Fruit fly (Drosophila melanogaster) whole organism, embryonic: ENCODE results near the gene CG13024.

ENCODE experiments used
- Antp ChIP-seq: fragments of 200-800 bp; sonication (Bioruptor generic); optimal IDR thresholded peaks from 3 replicates; lab custom pipeline; 2016; ENCODE audit warnings: missing biosample characterization, missing genetic modification characterization
- CG11247 ChIP-seq: fragments of 200-800 bp; sonication (Bioruptor generic); IDR thresholded peaks from 2 replicates; pipeline ENCODE4 v1.3.6; 2022; ENCODE audit warnings: missing biosample characterization, missing genetic modification characterization
- CG12744 ChIP-seq: fragments of 200-800 bp; sonication (Bioruptor generic); optimal IDR thresholded peaks from 2 replicates; lab custom pipeline; 2016; ENCODE audit warnings: missing biosample characterization, missing genetic modification characterization
- CG12769 ChIP-seq: fragments of 200-800 bp; sonication (Bioruptor generic); optimal IDR thresholded peaks from 2 replicates; lab custom pipeline; 2019; ENCODE audit warnings: missing biosample characterization, mild to moderate bottlenecking, missing genetic modification characterization, moderate library complexity
- CG13123 ChIP-seq: fragments of 200-800 bp; sonication (Bioruptor generic); optimal IDR thresholded peaks from 2 replicates; lab custom pipeline; 2016; ENCODE audit warnings: missing biosample characterization, missing genetic modification characterization
- CG14014 ChIP-seq: fragments of 200-800 bp; sonication (Bioruptor generic); IDR thresholded peaks from 2 replicates; pipeline ENCODE4 v1.3.6; 2022; ENCODE audit warnings: missing biosample characterization, missing genetic modification characterization
- CG14667 ChIP-seq: fragments of 200-800 bp; sonication (Bioruptor generic); IDR thresholded peaks from 2 replicates; pipeline ENCODE4 v1.3.6; 2022; ENCODE audit warnings: missing biosample characterization, missing genetic modification characterization
- CG1529 ChIP-seq: fragments of 200-800 bp; sonication (Bioruptor generic); optimal IDR thresholded peaks from 3 replicates; lab custom pipeline; 2018; ENCODE audit warnings: missing biosample characterization, missing genetic modification characterization
- CG16813 ChIP-seq: fragments of 200-800 bp; sonication (Bioruptor generic); IDR thresholded peaks from 3 replicates; pipeline ENCODE4 v1.3.6; 2022; ENCODE audit warnings: missing biosample characterization, missing genetic modification characterization; ENCODE audit not compliant: partially characterized antibody
- CG18599 ChIP-seq: fragments of 200-800 bp; sonication (Bioruptor generic); optimal IDR thresholded peaks from 3 replicates; lab custom pipeline; 2017; ENCODE audit warnings: missing biosample characterization, missing genetic modification characterization, mild to moderate bottlenecking, moderate library complexity, missing genetic modification reagents
- CG2712 ChIP-seq: fragments of 200-800 bp; optimal IDR thresholded peaks from 3 replicates; lab custom pipeline; 2019; ENCODE audit warnings: missing biosample characterization, mild to moderate bottlenecking, missing genetic modification characterization, moderate library complexity
- CG31441 ChIP-seq: fragments of 200-800 bp; sonication (Bioruptor generic); IDR thresholded peaks from 2 replicates; pipeline ENCODE4 v1.3.6; 2022; ENCODE audit warnings: missing biosample characterization, missing genetic modification characterization
- CG3407 ChIP-seq: fragments of 200-800 bp; sonication (Bioruptor generic); optimal IDR thresholded peaks from 2 replicates; lab custom pipeline; 2018; ENCODE audit warnings: missing biosample characterization, mild to moderate bottlenecking, missing genetic modification characterization
- Doc2 ChIP-seq: fragments of 200-800 bp; sonication (Bioruptor generic); IDR thresholded peaks from 2 replicates; pipeline ENCODE4 v1.3.6; 2022; ENCODE audit warnings: missing biosample characterization, missing genetic modification characterization
- GATAe ChIP-seq: fragments of 200-800 bp; sonication (Bioruptor generic); conservative IDR thresholded peaks from 2 replicates; pipeline ENCODE4 v1.3.6; 2022; ENCODE audit warnings: missing biosample characterization, missing genetic modification characterization
- HmgD ChIP-seq: fragments of 200-800 bp; sonication (Bioruptor generic); optimal IDR thresholded peaks from 3 replicates; lab custom pipeline; 2016; ENCODE audit warnings: missing biosample characterization, missing genetic modification characterization
- Hmr ChIP-seq: fragments of 200-800 bp; sonication (Bioruptor generic); optimal IDR thresholded peaks from 3 replicates; lab custom pipeline; 2017; ENCODE audit warnings: mild to moderate bottlenecking, missing biosample characterization, missing genetic modification reagents, missing genetic modification characterization
- MTF-1 ChIP-seq: fragments of 200-800 bp; sonication (Bioruptor generic); optimal IDR thresholded peaks from 2 replicates; lab custom pipeline; 2018; ENCODE audit warnings: missing biosample characterization, mild to moderate bottlenecking, missing genetic modification characterization, borderline replicate concordance
- Nf-YB ChIP-seq: fragments of 200-800 bp; sonication (Bioruptor generic); optimal IDR thresholded peaks from 3 replicates; lab custom pipeline; 2019; ENCODE audit warnings: missing biosample characterization, mild to moderate bottlenecking, missing genetic modification characterization, moderate library complexity
- Opbp ChIP-seq: fragments of 200-800 bp; sonication (Bioruptor generic); IDR thresholded peaks from 3 replicates; pipeline ENCODE4 v1.3.6; 2022; ENCODE audit warnings: missing biosample characterization, missing genetic modification characterization; ENCODE audit not compliant: partially characterized antibody
- Poxn ChIP-seq: fragments of 200-800 bp; sonication (Bioruptor generic); IDR thresholded peaks from 2 replicates; pipeline ENCODE4 v1.3.6; 2022; ENCODE audit warnings: missing biosample characterization, missing genetic modification characterization
- Scr ChIP-seq: fragments of 200-800 bp; sonication (Bioruptor generic); IDR thresholded peaks from 2 replicates; pipeline ENCODE4 v1.3.6; 2022; ENCODE audit warnings: missing biosample characterization, missing genetic modification characterization; ENCODE audit not compliant: partially characterized antibody
- Sox102F ChIP-seq: fragments of 200-800 bp; sonication (Bioruptor generic); optimal IDR thresholded peaks from 2 replicates; lab custom pipeline; 2018; ENCODE audit warnings: missing biosample characterization, mild to moderate bottlenecking, missing genetic modification characterization, moderate library complexity
- ase ChIP-seq: fragments of 200-800 bp; sonication (Bioruptor generic); IDR thresholded peaks from 3 replicates; pipeline ENCODE4 v1.3.6; 2022; ENCODE audit warnings: missing biosample characterization, missing genetic modification characterization
- bcd ChIP-seq: fragments of 200-800 bp; sonication (Bioruptor generic); optimal IDR thresholded peaks from 2 replicates; lab custom pipeline; 2017; ENCODE audit warnings: missing biosample characterization, mild to moderate bottlenecking, missing genetic modification characterization
- cato ChIP-seq: fragments of 200-800 bp; sonication (Bioruptor generic); optimal IDR thresholded peaks from 2 replicates; lab custom pipeline; 2016; ENCODE audit warnings: missing biosample characterization, missing genetic modification characterization, borderline replicate concordance
- cg ChIP-seq: fragments of 200-800 bp; sonication (Bioruptor generic); optimal IDR thresholded peaks from 3 replicates; lab custom pipeline; 2019; ENCODE audit warnings: missing biosample characterization, mild to moderate bottlenecking, missing genetic modification characterization, moderate library complexity
- chif ChIP-seq, 2 experiments: fragments of 200-800 bp; sonication (Bioruptor generic); optimal IDR thresholded peaks; 3 replicates each; lab custom pipeline; 2016; ENCODE audit warnings: missing biosample characterization in 2 of 2, missing genetic modification characterization in 2 of 2
- ci ChIP-seq: fragments of 200-800 bp; sonication (Bioruptor generic); IDR thresholded peaks from 3 replicates; pipeline ENCODE4 v1.3.6; 2022; ENCODE audit warnings: missing biosample characterization, missing genetic modification characterization
- crc ChIP-seq: fragments of 200-800 bp; sonication (Bioruptor generic); optimal IDR thresholded peaks from 2 replicates; lab custom pipeline; 2016; ENCODE audit warnings: missing biosample characterization, missing genetic modification characterization
- dan ChIP-seq: fragments of 200-800 bp; sonication (Bioruptor generic); IDR thresholded peaks from 2 replicates; pipeline ENCODE4 v1.3.6; 2022; ENCODE audit warnings: missing biosample characterization, missing genetic modification characterization
- dpn ChIP-seq, 2 experiments: fragments of 200-800 bp; sonication (Bioruptor generic); optimal IDR thresholded peaks; 3 replicates each; lab custom pipeline; 2016; ENCODE audit warnings: missing biosample characterization in 2 of 2, missing genetic modification characterization in 2 of 2
- ems ChIP-seq: fragments of 200-800 bp; sonication (Bioruptor generic); optimal IDR thresholded peaks from 3 replicates; lab custom pipeline; 2016; ENCODE audit warnings: missing biosample characterization, missing genetic modification characterization
- esg ChIP-seq: fragments of 200-800 bp; sonication (Bioruptor generic); conservative IDR thresholded peaks from 2 replicates; pipeline ENCODE4 v1.3.6; 2022; ENCODE audit warnings: missing biosample characterization, missing genetic modification characterization
- hth ChIP-seq: fragments of >200 bp; optimal IDR thresholded peaks from 2 replicates; lab custom pipeline; 2017; ENCODE audit warnings: inconsistent platforms
- inv ChIP-seq: fragments of 200-800 bp; sonication (Bioruptor generic); IDR thresholded peaks from 2 replicates; pipeline ENCODE4 v1.3.6; 2022; ENCODE audit warnings: missing biosample characterization, missing genetic modification characterization; ENCODE audit not compliant: partially characterized antibody
- jigr1 ChIP-seq: fragments of 200-800 bp; sonication (Bioruptor generic); IDR thresholded peaks from 3 replicates; pipeline ENCODE4 v1.3.6; 2022; ENCODE audit warnings: missing biosample characterization, missing genetic modification characterization
- jumu ChIP-seq: fragments of 200-800 bp; sonication (Bioruptor generic); optimal IDR thresholded peaks from 3 replicates; lab custom pipeline; 2016; ENCODE audit warnings: missing biosample characterization, missing genetic modification characterization
- kni ChIP-seq: fragments of 200-800 bp; sonication (Bioruptor generic); optimal IDR thresholded peaks from 3 replicates; lab custom pipeline; 2017; ENCODE audit warnings: mild to moderate bottlenecking, missing biosample characterization, missing genetic modification reagents, missing genetic modification characterization
- lab ChIP-seq: fragments of 200-800 bp; sonication (Bioruptor generic); optimal IDR thresholded peaks from 3 replicates; lab custom pipeline; 2017; ENCODE audit warnings: missing biosample characterization, missing genetic modification characterization, mild to moderate bottlenecking, moderate library complexity, missing genetic modification reagents
- maf-S ChIP-seq: fragments of 200-800 bp; sonication (Bioruptor generic); optimal IDR thresholded peaks from 2 replicates; lab custom pipeline; 2016; ENCODE audit warnings: missing biosample characterization, missing genetic modification characterization
- nerfin-1 ChIP-seq: fragments of 200-800 bp; sonication (Bioruptor generic); optimal IDR thresholded peaks from 3 replicates; lab custom pipeline; 2019; ENCODE audit warnings: missing biosample characterization, mild to moderate bottlenecking, missing genetic modification characterization, moderate library complexity
- pita ChIP-seq: fragments of 200-800 bp; sonication (Bioruptor generic); optimal IDR thresholded peaks from 2 replicates; lab custom pipeline; 2017; ENCODE audit warnings: missing biosample characterization, mild to moderate bottlenecking, missing genetic modification characterization
- ranshi ChIP-seq: fragments of 200-800 bp; sonication (Bioruptor generic); IDR thresholded peaks from 2 replicates; pipeline ENCODE4 v1.3.6; 2022; ENCODE audit warnings: missing biosample characterization, missing genetic modification characterization
- rib ChIP-seq: fragments of 200-800 bp; sonication (Bioruptor generic); IDR thresholded peaks from 2 replicates; pipeline ENCODE4 v1.3.6; 2022; ENCODE audit warnings: missing biosample characterization, missing genetic modification characterization
- salm ChIP-seq: fragments of 200-800 bp; sonication (Bioruptor generic); optimal IDR thresholded peaks from 2 replicates; lab custom pipeline; 2018; ENCODE audit warnings: missing biosample characterization, mild to moderate bottlenecking, missing genetic modification characterization
- sc ChIP-seq, 3 experiments: fragments of >200 bp in 2 of 3; fragments of 200-800 bp in 1 of 3; sonication (Bioruptor generic) in 1 of 3; optimal IDR thresholded peaks; 2 replicates in 2 of 3; 3 replicates in 1 of 3; lab custom pipeline; 2017; ENCODE audit warnings: mild to moderate bottlenecking in 1 of 3, missing biosample characterization in 1 of 3, missing genetic modification characterization in 1 of 3, missing genetic modification reagents in 1 of 3
- sens ChIP-seq: fragments of 200-800 bp; sonication (Bioruptor generic); peaks from one replicate; lab custom pipeline; 2016; ENCODE audit warnings: missing biosample characterization, missing genetic modification characterization
- seq ChIP-seq: fragments of 200-800 bp; sonication (Bioruptor generic); IDR thresholded peaks from 2 replicates; pipeline ENCODE4 v1.3.6; 2022; ENCODE audit warnings: missing biosample characterization, missing genetic modification characterization
- sug ChIP-seq: fragments of 200-800 bp; optimal IDR thresholded peaks from 2 replicates; lab custom pipeline; 2019; ENCODE audit warnings: missing biosample characterization, mild to moderate bottlenecking, missing genetic modification characterization, moderate library complexity

Gene CG13024

dm6 chr3L:16779704-16780173, 49.1 kb downstream of the CG13024 start, which contains the start of the genes mus302 and CG9705 (continued):
- TF ChIP-seq ci (GFP tag; lab: Robert Waterston, UW) (no peak), dpn (GFP tag; optimal IDR thresholded peaks at IDR 0.05; lab: Kevin White, UChicago) (peak; percentile 8 to 56), pita (GFP tag; lab: Kevin White, UChicago) (no peak), inv (GFP tag; lab: Robert Waterston, UW) (peak; percentile 55), jumu (GFP tag; lab: Kevin White, UChicago) (no peak), jigr1 (no peak), seq (GFP tag; lab: Robert Waterston, UW) (no peak), salm (tag; lab: Kevin White, UChicago) (no peak), ase (GFP tag; lab: Robert Waterston, UW) (no peak), CG14667 (GFP tag; lab: Robert Waterston, UW) (peak; percentile 38; the same call in 1 of the 2 replicates), Hmr (GFP tag; lab: Kevin White, UChicago) (peak; percentile 29), crc (no peak), maf-S (no peak), chif (GFP tag; optimal IDR thresholded peaks at IDR 0.05; lab: Kevin White, UChicago) (peak in 1 of 2 experiments; percentile 25), Doc2 (GFP tag; lab: Robert Waterston, UW) (no peak), rib (GFP tag; lab: Robert Waterston, UW) (no peak), lab (GFP tag; lab: Kevin White, UChicago) (no peak), esg (GFP tag; lab: Robert Waterston, UW) (no peak), kni (GFP tag; lab: Kevin White, UChicago) (no peak), dan (no peak), ranshi (GFP tag; lab: Robert Waterston, UW) (peak; percentile 40; the same call in 1 of the 2 replicates), sens (peak; percentile 77), CG31441 (GFP tag; lab: Robert Waterston, UW) (peak; percentile 73), Antp (GFP tag; lab: Kevin White, UChicago) (no peak), CG2712 (tag; lab: Kevin White, UChicago) (peak; percentile 73), CG18599 (GFP tag; lab: Kevin White, UChicago) (peak; percentile 24), CG13123 (GFP tag; lab: Kevin White, UChicago) (no peak), CG3407 (no peak), cato (GFP tag; lab: Kevin White, UChicago) (no peak), GATAe (no peak), Nf-YB (GFP tag; lab: Kevin White, UChicago) (no peak), ems (GFP tag; lab: Kevin White, UChicago) (no peak), CG14014 (GFP tag; lab: Robert Waterston, UW) (0 out of 2 replicates have a peak, but pooled peaks have one; percentile 27), Poxn (no peak), CG16813 (GFP tag; lab: Robert Waterston, UW) (peak; percentile 75), Sox102F (no peak), nerfin-1 (tag; lab: Kevin White, UChicago) (peak; percentile 17), Opbp (GFP tag; lab: Robert Waterston, UW) (peak; percentile 7; the same call in 2 of the 3 replicates), sug (peak; percentile 54), HmgD (GFP tag; lab: Kevin White, UChicago) (no peak), MTF-1 (no peak), bcd (peak; percentile 20), sc (optimal IDR thresholded peaks at IDR 0.05; lab: Kevin White, UChicago) (no peak), sc (GFP tag; optimal IDR thresholded peaks at IDR 0.05; lab: Kevin White, UChicago) (no peak), hth (lab: Kevin White, UChicago) (no peak), cg (GFP tag; lab: Kevin White, UChicago) (no peak), Scr (peak; percentile 80), CG12744 (no peak), CG12769 (tag; lab: Kevin White, UChicago) (no peak), CG1529 (GFP tag; lab: Kevin White, UChicago) (no peak), CG11247 (no peak)
